Worm (Caenorhabditis elegans): ENCODE results near the gene mec-9.

Gene mec-9

ce11 chrV:9915021-9915420 is at the start of gene mec-9:
Gene mec-9 (minus strand): TSS chrV:9915121.
- TF ChIP-seq tbx-11 (GFP tag; IDR thresholded peaks at IDR 0.05), result no peak
- no peak for TF ChIP-seq ceh-36 (tag; optimal IDR thresholded peaks at IDR 0.05)
- no peak for TF ChIP-seq aly-1 (tag; optimal IDR thresholded peaks at IDR 0.05)
- TF ChIP-seq hmg-4 (GFP tag; optimal IDR thresholded peaks at IDR 0.05), result no peak
- TF ChIP-seq hmbx-1 (tag; optimal IDR thresholded peaks at IDR 0.05), result no peak

ce11 chrV:9964152-9964785 is 49.3 kb upstream of the mec-9 start:
- TF ChIP-seq hmg-4 (GFP tag; optimal IDR thresholded peaks at IDR 0.05), result peak; percentile 31
- no peak for TF ChIP-seq flt-1 (GFP tag; IDR thresholded peaks at IDR 0.05)

- TF ChIP-seq scrt-1 (GFP tag; IDR thresholded peaks at IDR 0.05) (no peak), tbx-37 (GFP tag; conservative IDR thresholded peaks at IDR 0.05) (no peak)
Measured at ce11 chrV:9962916-9963315, 48.0 kb upstream of the mec-9 start.

- TF ChIP-seq hnd-1 (tag; optimal IDR thresholded peaks at IDR 0.05) (no peak), ceh-36 (tag; optimal IDR thresholded peaks at IDR 0.05) (no peak), ama-1 (optimal IDR thresholded peaks at IDR 0.05) (no peak), tbx-37 (GFP tag; conservative IDR thresholded peaks at IDR 0.05) (no peak), pes-1 (GFP tag; IDR thresholded peaks at IDR 0.05) (no peak), scrt-1 (GFP tag; IDR thresholded peaks at IDR 0.05) (no peak), tra-4 (tag; optimal IDR thresholded peaks at IDR 0.05) (no peak), sea-1 (GFP tag; conservative IDR thresholded peaks at IDR 0.05) (no peak), B0310.2 (tag; optimal IDR thresholded peaks at IDR 0.05) (no peak), tbx-11 (GFP tag; IDR thresholded peaks at IDR 0.05) (no peak), flt-1 (GFP tag; IDR thresholded peaks at IDR 0.05) (no peak), aly-1 (tag; optimal IDR thresholded peaks at IDR 0.05) (no peak), ets-7 (tag; optimal IDR thresholded peaks at IDR 0.05) (no peak), ceh-13 (GFP tag; optimal IDR thresholded peaks at IDR 0.05) (no peak), F13C5.2 (tag; optimal IDR thresholded peaks at IDR 0.05) (no peak), hmg-4 (GFP tag; optimal IDR thresholded peaks at IDR 0.05) (no peak), hmbx-1 (tag; optimal IDR thresholded peaks at IDR 0.05) (no peak)
Measured at ce11 chrV:9962394-9962793, 47.5 kb upstream of the mec-9 start, which contains the start of gene madf-4. Gene madf-4 (minus strand): TSS chrV:9962494.

- TF ChIP-seq flt-1 (GFP tag; IDR thresholded peaks at IDR 0.05) (no peak), ceh-36 (tag; optimal IDR thresholded peaks at IDR 0.05) (no peak), hnd-1 (tag; optimal IDR thresholded peaks at IDR 0.05) (no peak), ceh-13 (GFP tag; optimal IDR thresholded peaks at IDR 0.05) (no peak), F13C5.2 (tag; optimal IDR thresholded peaks at IDR 0.05) (no peak), ets-7 (tag; optimal IDR thresholded peaks at IDR 0.05) (no peak), scrt-1 (GFP tag; IDR thresholded peaks at IDR 0.05) (no peak), hmg-4 (GFP tag; optimal IDR thresholded peaks at IDR 0.05) (no peak), sea-1 (GFP tag; conservative IDR thresholded peaks at IDR 0.05) (no peak)
Measured at ce11 chrV:9960376-9960775, 45.5 kb upstream of the mec-9 start, which contains the start of gene T07C12.10. Gene T07C12.10 (minus strand): TSS chrV:9960476.

- TF ChIP-seq tbx-37 (GFP tag; conservative IDR thresholded peaks at IDR 0.05) (no peak), tbx-11 (GFP tag; IDR thresholded peaks at IDR 0.05) (no peak), aly-1 (tag; optimal IDR thresholded peaks at IDR 0.05) (no peak), pes-1 (GFP tag; IDR thresholded peaks at IDR 0.05) (no peak), B0310.2 (tag; optimal IDR thresholded peaks at IDR 0.05) (no peak), ceh-36 (tag; optimal IDR thresholded peaks at IDR 0.05) (no peak), hnd-1 (tag; optimal IDR thresholded peaks at IDR 0.05) (no peak), scrt-1 (GFP tag; IDR thresholded peaks at IDR 0.05) (no peak), flt-1 (GFP tag; IDR thresholded peaks at IDR 0.05) (no peak), tra-4 (tag; optimal IDR thresholded peaks at IDR 0.05) (no peak), ama-1 (optimal IDR thresholded peaks at IDR 0.05) (no peak), hmg-4 (GFP tag; optimal IDR thresholded peaks at IDR 0.05) (no peak), F13C5.2 (tag; optimal IDR thresholded peaks at IDR 0.05) (no peak)
Measured at ce11 chrV:9958654-9959053, 43.7 kb upstream of the mec-9 start.

- TF ChIP-seq hmg-4 (GFP tag; optimal IDR thresholded peaks at IDR 0.05), result no peak
- no peak for TF ChIP-seq ama-1 (optimal IDR thresholded peaks at IDR 0.05)
- TF ChIP-seq B0310.2 (tag; optimal IDR thresholded peaks at IDR 0.05), result no peak
- TF ChIP-seq pes-1 (GFP tag; IDR thresholded peaks at IDR 0.05), result no peak
- TF ChIP-seq hmbx-1 (tag; optimal IDR thresholded peaks at IDR 0.05), result no peak
Measured at ce11 chrV:9958231-9958630, 43.3 kb upstream of the mec-9 start, which contains the start of gene anmt-3. Gene anmt-3 (minus strand): TSS chrV:9958331.

- no peak for TF ChIP-seq tbx-11 (GFP tag; IDR thresholded peaks at IDR 0.05)
- TF ChIP-seq ama-1 (optimal IDR thresholded peaks at IDR 0.05), result no peak
- no peak for TF ChIP-seq hmbx-1 (tag; optimal IDR thresholded peaks at IDR 0.05)
- TF ChIP-seq aly-1 (tag; optimal IDR thresholded peaks at IDR 0.05), result no peak
- TF ChIP-seq ets-7 (tag; optimal IDR thresholded peaks at IDR 0.05), result no peak
- no peak for TF ChIP-seq scrt-1 (GFP tag; IDR thresholded peaks at IDR 0.05)
- TF ChIP-seq flt-1 (GFP tag; IDR thresholded peaks at IDR 0.05), result no peak
- no peak for TF ChIP-seq tbx-37 (GFP tag; conservative IDR thresholded peaks at IDR 0.05)
- no peak for TF ChIP-seq hmg-4 (GFP tag; optimal IDR thresholded peaks at IDR 0.05)
Measured at ce11 chrV:9952396-9952795, 37.5 kb upstream of the mec-9 start, which contains the start of gene mam-5. Gene mam-5 (plus strand): TSS chrV:9952699.

- no peak for TF ChIP-seq F13C5.2 (tag; optimal IDR thresholded peaks at IDR 0.05)
Measured at ce11 chrV:9950861-9951260, 35.9 kb upstream of the mec-9 start, which contains the start of gene ttr-46. Gene ttr-46 (plus strand): TSS chrV:9951233.

Measured in whole organism, early embryonic.